Fruit fly (Drosophila melanogaster): ENCODE data around the gene ND-PDSW.
A peak's percentile ranks its signal among the peaks of the same experiment; 100 is the strongest.

Gene ND-PDSW

DNA sequence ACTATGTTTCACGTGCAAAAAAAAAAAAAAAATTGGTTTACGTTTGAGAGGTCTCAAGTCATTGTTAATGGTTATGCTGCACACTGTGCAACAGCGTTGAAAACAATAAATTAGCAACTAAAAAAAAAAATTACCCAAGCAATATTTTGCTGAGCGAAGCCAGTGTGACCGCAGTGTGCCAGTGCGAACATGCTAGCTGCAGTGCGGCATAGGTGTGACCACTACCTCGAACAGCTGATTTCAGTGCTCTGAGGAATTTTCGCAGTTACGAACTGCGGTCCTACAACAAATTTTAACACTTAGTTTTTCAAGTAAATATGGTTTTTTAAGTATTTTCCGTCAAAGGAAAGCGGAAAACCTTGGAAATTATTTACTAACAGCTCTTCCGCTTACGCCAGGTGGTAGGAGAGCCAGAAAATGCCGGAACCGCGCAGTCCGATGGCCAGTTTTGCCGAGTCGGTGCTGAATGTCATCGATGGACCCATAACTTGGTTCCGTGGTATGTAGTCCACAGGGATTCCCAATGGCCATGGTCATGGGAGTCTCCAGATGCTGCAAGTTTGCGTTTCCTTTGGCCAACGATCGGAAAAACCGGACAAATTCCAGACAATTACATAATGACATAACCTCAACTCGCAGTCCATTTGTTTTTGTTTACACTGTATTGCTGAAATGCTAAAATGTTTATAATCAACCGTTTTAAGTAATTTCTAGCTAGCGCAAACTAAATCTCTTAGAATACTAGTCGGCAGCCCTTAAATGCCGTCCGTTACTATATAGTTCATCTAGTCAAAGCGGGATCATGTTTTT lies at the start of gene ND-PDSW, which contains the start of gene msl-2:
TSS of gene ND-PDSW (plus strand) at position 240 of the 810 bp plus-strand sequence.
TSS of gene msl-2 (minus strand) at position 195 of the 810 bp plus-strand sequence.
- TF ChIP-seq CG9948 (tag; optimal IDR thresholded peaks at IDR 0.05) (no peak), CG10348 (GFP tag; IDR thresholded peaks at IDR 0.05) (no peak), CG15710 (tag; optimal IDR thresholded peaks at IDR 0.05) (no peak), CG34367 (tag; optimal IDR thresholded peaks at IDR 0.05) (no peak), CG12605 (GFP tag; IDR thresholded peaks at IDR 0.05) (no peak), gl (tag; optimal IDR thresholded peaks at IDR 0.05) (no peak), D1 (tag; optimal IDR thresholded peaks at IDR 0.05) (no peak), fd96Ca (GFP tag; IDR thresholded peaks at IDR 0.05) (no peak), CG4496 (GFP tag; IDR thresholded peaks at IDR 0.05) (no peak)

- TF ChIP-seq CG34367 (tag; optimal IDR thresholded peaks at IDR 0.05) (no peak), CG15710 (tag; optimal IDR thresholded peaks at IDR 0.05) (no peak), CG4496 (GFP tag; IDR thresholded peaks at IDR 0.05) (no peak), CG8159 (tag; optimal IDR thresholded peaks at IDR 0.05) (peak; percentile 14), CG12605 (GFP tag; IDR thresholded peaks at IDR 0.05) (no peak), Ets98B (GFP tag; IDR thresholded peaks at IDR 0.05) (no peak), CG32121 (GFP tag; IDR thresholded peaks at IDR 0.05) (no peak), CG10348 (GFP tag; IDR thresholded peaks at IDR 0.05) (no peak), Pif1A (GFP tag; optimal IDR thresholded peaks at IDR 0.05) (peak; percentile 32), rn (GFP tag; IDR thresholded peaks at IDR 0.05) (no peak), EcR (GFP tag; optimal IDR thresholded peaks at IDR 0.05) (no peak), CG9948 (tag; optimal IDR thresholded peaks at IDR 0.05) (no peak), Snoo (tag; optimal IDR thresholded peaks at IDR 0.05) (no peak)
Observed at dm6 chr2L:3416527-3417304, 49.2 kb upstream of the ND-PDSW start, which contains the start of gene CG31952. Gene CG31952 (plus strand): TSS chr2L:3416693.

dm6 chr2L:3417613-3418012 lies 48.3 kb upstream of the ND-PDSW start:
- no peak for TF ChIP-seq CG10348 (GFP tag; IDR thresholded peaks at IDR 0.05)
- no peak for TF ChIP-seq D1 (tag; optimal IDR thresholded peaks at IDR 0.05)
- no peak for TF ChIP-seq Pif1B (GFP tag; optimal IDR thresholded peaks at IDR 0.05)
- no peak for TF ChIP-seq CG12605 (GFP tag; IDR thresholded peaks at IDR 0.05)
- TF ChIP-seq CG8159 (tag; optimal IDR thresholded peaks at IDR 0.05), result no peak
- no peak for TF ChIP-seq EcR (GFP tag; optimal IDR thresholded peaks at IDR 0.05)
- no peak for TF ChIP-seq rn (GFP tag; IDR thresholded peaks at IDR 0.05)
- no peak for TF ChIP-seq Snoo (tag; optimal IDR thresholded peaks at IDR 0.05)
- no peak for TF ChIP-seq Ets98B (GFP tag; IDR thresholded peaks at IDR 0.05)
- no peak for TF ChIP-seq CG8301 (tag; optimal IDR thresholded peaks at IDR 0.05)
- no peak for TF ChIP-seq CG4496 (GFP tag; IDR thresholded peaks at IDR 0.05)
- no peak for TF ChIP-seq gl (tag; optimal IDR thresholded peaks at IDR 0.05)
- TF ChIP-seq CG9948 (tag; optimal IDR thresholded peaks at IDR 0.05), result no peak
- TF ChIP-seq CG13204 (GFP tag; optimal IDR thresholded peaks at IDR 0.05), result no peak
- no peak for TF ChIP-seq CG14655 (GFP tag; optimal IDR thresholded peaks at IDR 0.05)
- TF ChIP-seq CG17806 (tag; optimal IDR thresholded peaks at IDR 0.05), result no peak
- no peak for TF ChIP-seq fd96Ca (GFP tag; IDR thresholded peaks at IDR 0.05)

DNA sequence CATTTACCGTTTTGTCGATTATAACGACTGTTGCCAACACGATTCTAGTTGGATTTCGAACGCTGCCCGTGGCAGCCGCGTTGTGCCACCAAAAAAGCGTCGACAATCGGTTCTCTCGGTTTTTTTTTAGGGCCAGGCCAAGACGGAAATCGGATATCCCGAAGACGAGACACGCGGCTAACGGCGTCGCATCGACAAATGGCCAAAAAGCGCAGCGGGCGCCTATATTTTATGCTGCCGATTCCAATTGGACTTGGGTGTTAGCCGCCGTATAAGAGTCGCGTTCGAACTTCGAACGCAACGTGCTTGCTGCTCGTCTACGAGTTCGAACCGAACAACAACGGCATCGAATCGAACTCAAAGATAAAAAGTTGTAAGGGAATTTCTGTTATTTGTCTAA lies 43.2 kb upstream of the ND-PDSW start:
- TF ChIP-seq CG32121 (GFP tag; IDR thresholded peaks at IDR 0.05), result no peak
- no peak for TF ChIP-seq CG14655 (GFP tag; optimal IDR thresholded peaks at IDR 0.05)
- peak; percentile 65; the same call in 1 of the 3 replicates for TF ChIP-seq CG4496 (GFP tag; IDR thresholded peaks at IDR 0.05)
- no peak for TF ChIP-seq rn (GFP tag; IDR thresholded peaks at IDR 0.05)
- no peak for TF ChIP-seq CG8301 (tag; optimal IDR thresholded peaks at IDR 0.05)

DNA sequence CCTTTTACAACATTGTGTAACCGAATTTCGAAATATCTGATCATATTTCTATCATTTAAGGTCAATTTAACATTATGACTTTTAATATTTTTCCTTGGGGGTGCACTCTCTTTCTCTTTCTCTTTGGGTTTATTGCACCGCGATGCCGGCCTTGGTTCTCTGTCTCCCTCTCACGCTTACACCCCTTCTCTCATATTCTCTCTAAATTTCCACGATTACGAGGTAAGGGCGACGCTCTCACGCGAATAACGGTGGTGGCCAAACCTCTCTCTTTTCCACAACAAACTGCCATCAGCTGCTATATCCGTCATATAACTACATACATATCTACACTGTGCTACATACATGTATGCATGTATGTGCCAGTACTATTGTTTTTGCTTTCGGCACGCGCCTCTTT lies 40.0 kb upstream of the ND-PDSW start:
- TF ChIP-seq Pif1B (GFP tag; optimal IDR thresholded peaks at IDR 0.05), result no peak
- TF ChIP-seq CG13204 (GFP tag; optimal IDR thresholded peaks at IDR 0.05), result no peak
- peak; percentile 21 for TF ChIP-seq EcR (GFP tag; optimal IDR thresholded peaks at IDR 0.05)

DNA sequence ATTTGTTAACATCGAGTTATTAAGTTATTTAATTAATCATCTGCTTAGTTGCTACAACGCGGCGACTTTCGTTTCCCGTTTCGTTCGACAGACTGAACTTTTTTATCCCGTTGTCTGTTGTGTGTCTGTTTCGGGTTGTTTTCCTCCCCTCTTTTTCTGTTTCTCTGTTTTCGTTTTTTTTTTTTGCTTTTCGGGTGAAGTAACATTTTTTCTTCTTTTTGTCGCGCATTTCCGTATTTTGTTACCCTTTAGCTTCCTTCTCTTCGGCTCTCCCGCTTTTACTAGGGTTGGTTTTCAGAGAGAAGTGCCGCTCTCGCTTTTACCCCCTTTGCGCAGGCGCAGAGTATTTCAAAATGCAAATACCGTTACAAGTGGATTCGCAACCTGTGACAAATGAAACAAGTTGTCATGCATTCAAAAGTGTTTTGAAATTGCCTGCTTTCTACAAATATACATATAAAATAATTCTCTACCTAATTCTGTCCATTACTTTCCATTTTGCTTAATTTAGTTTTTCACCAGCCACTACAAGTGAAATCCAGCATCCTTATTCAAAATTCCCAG lies 39.2 kb upstream of the ND-PDSW start, which contains the start of gene Pgant2:
TSS of gene Pgant2 (minus strand) at position 51 of the 564 bp plus-strand sequence.
- no peak for TF ChIP-seq gl (tag; optimal IDR thresholded peaks at IDR 0.05)
- TF ChIP-seq CG17806 (tag; optimal IDR thresholded peaks at IDR 0.05), result no peak
- no peak for TF ChIP-seq CG10348 (GFP tag; IDR thresholded peaks at IDR 0.05)
- no peak for TF ChIP-seq EcR (GFP tag; optimal IDR thresholded peaks at IDR 0.05)
- 0 out of 2 replicates have a peak, but pooled peaks have one; percentile 13 for TF ChIP-seq CG12605 (GFP tag; IDR thresholded peaks at IDR 0.05)
- 0 out of 3 replicates have a peak, but pooled peaks have one; percentile 21 for TF ChIP-seq fd96Ca (GFP tag; IDR thresholded peaks at IDR 0.05)
- 0 out of 3 replicates have a peak, but pooled peaks have one; percentile 18 for TF ChIP-seq CG4496 (GFP tag; IDR thresholded peaks at IDR 0.05)
- TF ChIP-seq CG32121 (GFP tag; IDR thresholded peaks at IDR 0.05), result no peak
- no peak for TF ChIP-seq CG15710 (tag; optimal IDR thresholded peaks at IDR 0.05)
- no peak for TF ChIP-seq CG34367 (tag; optimal IDR thresholded peaks at IDR 0.05)
- no peak for TF ChIP-seq CG8301 (tag; optimal IDR thresholded peaks at IDR 0.05)

Data from whole organism, pupa.